Fruit fly (Drosophila melanogaster) whole organism, adult: ENCODE measurements around the gene CG17105.

Source experiments
- CG11617 ChIP-seq: fragments of 200-800 bp; sonication (Bioruptor generic); optimal IDR thresholded peaks from 2 replicates; lab custom pipeline; 2017; ENCODE audit warnings: mild to moderate bottlenecking, missing biosample characterization, missing genetic modification reagents, missing genetic modification characterization
- CG12768 ChIP-seq: fragments of 200-800 bp; sonication (Bioruptor generic); optimal IDR thresholded peaks from 2 replicates; lab custom pipeline; 2017; ENCODE audit warnings: missing biosample characterization, missing genetic modification characterization, mild to moderate bottlenecking, moderate library complexity, missing genetic modification reagents
- CG14711 ChIP-seq: fragments of 200-800 bp; sonication (Bioruptor generic); optimal IDR thresholded peaks from 2 replicates; lab custom pipeline; 2018; ENCODE audit warnings: missing biosample characterization, mild to moderate bottlenecking, missing genetic modification characterization, moderate library complexity
- CG1620 ChIP-seq: fragments of 200-800 bp; sonication (Bioruptor generic); optimal IDR thresholded peaks from 2 replicates; lab custom pipeline; 2016; ENCODE audit warnings: missing biosample characterization, missing genetic modification characterization
- CG33017 ChIP-seq: fragments of 200-800 bp; sonication (Bioruptor generic); optimal IDR thresholded peaks from 2 replicates; lab custom pipeline; 2018; ENCODE audit warnings: missing biosample characterization, mild to moderate bottlenecking, missing genetic modification characterization, moderate library complexity
- CG5204 ChIP-seq: fragments of 200-800 bp; sonication (Bioruptor generic); optimal IDR thresholded peaks from 2 replicates; lab custom pipeline; 2016; ENCODE audit warnings: missing biosample characterization, missing genetic modification characterization
- CG7045 ChIP-seq: fragments of 200-800 bp; sonication (Bioruptor generic); optimal IDR thresholded peaks from 2 replicates; lab custom pipeline; 2017; ENCODE audit warnings: missing biosample characterization, mild to moderate bottlenecking, missing genetic modification characterization
- CG7101 ChIP-seq: fragments of 200-800 bp; sonication (Bioruptor generic); optimal IDR thresholded peaks from 2 replicates; lab custom pipeline; 2018; ENCODE audit warnings: missing biosample characterization, mild to moderate bottlenecking, missing genetic modification characterization, moderate library complexity
- Clk ChIP-seq: fragments of 200-800 bp; sonication (Bioruptor generic); optimal IDR thresholded peaks from 2 replicates; lab custom pipeline; 2017; ENCODE audit warnings: missing biosample characterization, missing genetic modification characterization
- Crg-1 ChIP-seq: fragments of 200-800 bp; sonication (Bioruptor generic); optimal IDR thresholded peaks from 2 replicates; lab custom pipeline; 2016; ENCODE audit warnings: missing biosample characterization, missing genetic modification characterization
- Hr96 ChIP-seq: fragments of 200-800 bp; sonication (Bioruptor generic); optimal IDR thresholded peaks from 2 replicates; lab custom pipeline; 2016; ENCODE audit warnings: missing biosample characterization, missing genetic modification characterization
- Mnt ChIP-seq: fragments of 200-800 bp; sonication (Bioruptor generic); optimal IDR thresholded peaks from 2 replicates; lab custom pipeline; 2016; ENCODE audit warnings: missing biosample characterization, mild to moderate bottlenecking, missing genetic modification characterization
- bab1 ChIP-seq: fragments of 200-800 bp; sonication (Bioruptor generic); optimal IDR thresholded peaks from 3 replicates; lab custom pipeline; 2019; ENCODE audit warnings: missing biosample characterization, mild to moderate bottlenecking, missing genetic modification characterization, moderate library complexity
- cic ChIP-seq: fragments of 200-800 bp; sonication (Bioruptor generic); optimal IDR thresholded peaks from 2 replicates; lab custom pipeline; 2017; ENCODE audit warnings: missing biosample characterization, mild to moderate bottlenecking, missing genetic modification characterization, moderate library complexity
- cnc ChIP-seq, 2 experiments: fragments of >200 bp; optimal IDR thresholded peaks; 2 replicates each; lab custom pipeline; 2017
- kay ChIP-seq: fragments of 200-800 bp; sonication (Bioruptor generic); peaks from one replicate; lab custom pipeline; 2016; ENCODE audit warnings: missing biosample characterization, missing genetic modification characterization, borderline replicate concordance
- ovo ChIP-seq: fragments of 200-800 bp; sonication (Bioruptor generic); optimal IDR thresholded peaks from 2 replicates; lab custom pipeline; 2016; ENCODE audit warnings: missing biosample characterization, missing genetic modification characterization
- pad ChIP-seq: fragments of 200-800 bp; sonication (Bioruptor generic); optimal IDR thresholded peaks from 3 replicates; lab custom pipeline; 2017; ENCODE audit warnings: missing biosample characterization, missing genetic modification characterization, mild to moderate bottlenecking, moderate library complexity, missing genetic modification reagents
- tj ChIP-seq: fragments of 200-800 bp; sonication (Bioruptor generic); optimal IDR thresholded peaks from 3 replicates; lab custom pipeline; 2017; ENCODE audit warnings: missing biosample characterization, mild to moderate bottlenecking, missing genetic modification characterization, moderate library complexity
- toe ChIP-seq: fragments of 200-800 bp; sonication (Bioruptor generic); optimal IDR thresholded peaks from 2 replicates; lab custom pipeline; 2016; ENCODE audit warnings: missing biosample characterization, missing genetic modification characterization

CG17105 gene

DNA sequence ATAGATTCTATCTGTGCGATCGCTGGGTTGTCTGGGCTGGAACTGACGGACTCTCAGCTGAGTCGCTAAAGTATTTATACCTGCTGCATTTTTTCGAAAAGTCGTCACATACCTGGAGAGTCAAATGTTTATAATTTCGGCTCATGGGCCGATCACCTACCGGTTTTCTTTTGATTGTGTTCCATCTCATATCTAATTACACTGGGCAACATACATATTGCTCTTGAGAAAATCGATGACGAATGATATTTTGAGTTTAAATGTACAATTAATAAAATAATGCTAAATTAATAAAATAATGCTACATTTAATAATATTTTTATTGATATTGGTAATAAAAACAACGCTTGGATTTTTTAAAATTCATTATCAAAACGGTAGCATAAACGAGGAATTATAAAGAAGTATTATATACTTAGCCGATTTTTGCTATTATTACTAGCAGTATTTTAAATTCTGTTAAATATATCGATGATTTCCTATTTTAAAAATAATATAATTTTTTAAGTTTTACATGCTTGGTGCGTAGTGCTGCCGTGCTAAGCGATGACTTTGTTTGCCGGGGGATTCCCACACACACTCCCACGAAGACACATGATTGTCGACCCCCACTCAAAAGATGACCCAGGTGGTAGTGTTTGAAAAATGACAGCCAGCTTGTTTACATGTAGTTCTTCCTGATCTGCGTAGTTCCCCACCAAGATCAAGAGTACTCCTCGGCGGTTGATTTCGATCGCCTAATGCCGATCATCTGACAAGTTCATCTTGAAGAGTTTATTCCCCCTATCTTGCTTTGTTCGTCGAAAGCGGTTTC is 8.6 kb downstream of the CG17105 start, which contains the start of gene CG7294:
Gene CG7294 (minus strand): TSS at position 51 of the 814 bp plus-strand sequence.
- TF ChIP-seq CG33017 (tag; lab: Kevin White, UChicago) (no peak), tj (GFP tag; lab: Kevin White, UChicago) (no peak), CG7045 (no peak), kay (GFP tag; lab: Kevin White, UChicago) (no peak), CG7101 (no peak), Crg-1 (GFP tag; lab: Kevin White, UChicago) (no peak), Hr96 (no peak), Clk (no peak), toe (GFP tag; lab: Kevin White, UChicago) (no peak)

DNA sequence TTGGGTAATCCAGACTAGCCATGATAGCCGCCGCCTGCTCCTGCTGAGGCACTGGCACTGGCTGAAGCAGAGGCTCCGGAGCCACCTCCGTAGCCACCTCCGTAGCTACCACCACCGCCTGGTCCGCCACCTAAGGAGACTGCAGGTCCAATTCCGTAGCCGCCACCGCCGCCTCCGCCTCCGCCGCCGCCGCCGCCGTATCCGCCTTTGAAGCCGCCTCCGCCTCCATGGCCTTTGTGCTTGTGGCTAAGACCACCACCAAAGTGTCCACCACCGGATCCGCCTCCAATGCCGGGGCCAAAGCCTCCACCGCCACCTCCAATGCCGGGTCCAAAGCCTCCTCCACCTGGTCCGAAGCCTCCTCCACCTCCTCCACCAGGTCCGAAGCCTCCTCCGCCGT is 12.2 kb downstream of the CG17105 start:
- TF ChIP-seq Hr96 (no peak), kay (GFP tag; lab: Kevin White, UChicago) (no peak), bab1 (GFP tag; lab: Kevin White, UChicago) (no peak), CG33017 (tag; lab: Kevin White, UChicago) (no peak)

DNA sequence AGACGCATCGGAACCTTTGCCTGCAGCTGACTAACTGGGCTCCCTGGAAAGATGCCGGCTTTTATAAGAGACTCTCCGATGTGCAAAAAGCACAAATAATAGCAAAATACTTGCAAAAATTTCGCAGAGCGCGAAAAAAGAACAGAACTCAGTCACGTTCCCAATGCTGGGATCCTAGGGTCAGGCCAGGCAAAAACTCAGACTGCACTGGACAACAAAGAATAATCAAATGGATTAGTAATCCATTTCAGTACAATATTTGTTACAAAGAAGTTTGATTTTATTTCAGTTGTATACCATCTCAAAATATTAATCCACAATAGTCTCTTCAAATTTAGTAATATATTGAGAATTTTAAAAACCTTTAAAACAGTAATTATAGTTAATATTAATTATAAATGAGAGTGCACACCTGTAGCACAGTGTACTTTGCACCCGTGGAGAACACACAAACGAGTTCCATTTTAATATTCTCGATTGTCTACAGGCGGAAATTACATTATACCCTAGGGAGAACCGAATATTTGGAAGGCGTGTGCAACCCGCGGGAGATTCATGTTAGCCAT is 13.3 kb downstream of the CG17105 start, which contains the start of gene CG17108:
Gene CG17108 (minus strand): TSS at position 51 of the 566 bp plus-strand sequence.
- TF ChIP-seq Mnt (GFP tag; lab: Kevin White, UChicago) = no peak
- TF ChIP-seq CG33017 (tag; lab: Kevin White, UChicago) = peak; percentile 78
- TF ChIP-seq Hr96 = no peak
- no peak for TF ChIP-seq CG5204 (GFP tag; lab: Kevin White, UChicago)
- no peak for TF ChIP-seq toe (GFP tag; lab: Kevin White, UChicago)
- TF ChIP-seq CG7101 = peak; percentile 17
- no peak for TF ChIP-seq CG12768 (GFP tag; lab: Kevin White, UChicago)
- no peak for TF ChIP-seq tj (GFP tag; lab: Kevin White, UChicago)
- TF ChIP-seq Crg-1 (GFP tag; lab: Kevin White, UChicago) = no peak
- TF ChIP-seq CG1620 (GFP tag; lab: Kevin White, UChicago) = no peak
- no peak for TF ChIP-seq CG7045
- TF ChIP-seq bab1 (GFP tag; lab: Kevin White, UChicago) = no peak
- TF ChIP-seq ovo = no peak
- no peak for TF ChIP-seq CG11617 (GFP tag; lab: Kevin White, UChicago)
- no peak for TF ChIP-seq cic
- peak; percentile 38 for TF ChIP-seq CG14711 (tag; lab: Kevin White, UChicago)
- TF ChIP-seq Clk = no peak
- peak; percentile 75 for TF ChIP-seq kay (GFP tag; lab: Kevin White, UChicago)
- no peak for TF ChIP-seq pad (GFP tag; lab: Kevin White, UChicago)
- TF ChIP-seq cnc (optimal IDR thresholded peaks at IDR 0.05; lab: Kevin White, UChicago) = no peak

DNA sequence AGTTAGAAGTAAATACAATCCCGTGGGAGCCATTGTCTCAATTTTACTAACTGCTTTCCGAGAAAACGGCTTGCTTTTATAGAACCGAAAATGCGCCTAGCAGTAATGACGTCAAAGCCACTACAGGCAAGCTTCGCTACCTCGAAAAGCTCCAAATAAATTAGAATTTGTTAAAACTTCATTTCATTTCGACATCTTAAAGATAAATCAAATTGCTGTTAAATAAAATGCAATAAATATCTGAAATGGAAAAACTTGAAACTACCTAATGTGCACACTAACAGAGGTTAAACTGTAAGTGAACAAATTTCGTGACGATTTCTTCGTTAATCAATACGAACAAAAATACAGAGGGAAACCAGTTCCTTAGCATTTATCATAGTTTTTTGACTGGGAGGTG is 17.2 kb downstream of the CG17105 start, which contains the start of gene CG7300:
Gene CG7300 (minus strand): TSS at position 52 of the 400 bp plus-strand sequence.
- TF ChIP-seq bab1 (GFP tag; lab: Kevin White, UChicago) (no peak), kay (GFP tag; lab: Kevin White, UChicago) (no peak), Clk (no peak), Crg-1 (GFP tag; lab: Kevin White, UChicago) (no peak), cnc (optimal IDR thresholded peaks at IDR 0.05; lab: Kevin White, UChicago) (no peak)

DNA sequence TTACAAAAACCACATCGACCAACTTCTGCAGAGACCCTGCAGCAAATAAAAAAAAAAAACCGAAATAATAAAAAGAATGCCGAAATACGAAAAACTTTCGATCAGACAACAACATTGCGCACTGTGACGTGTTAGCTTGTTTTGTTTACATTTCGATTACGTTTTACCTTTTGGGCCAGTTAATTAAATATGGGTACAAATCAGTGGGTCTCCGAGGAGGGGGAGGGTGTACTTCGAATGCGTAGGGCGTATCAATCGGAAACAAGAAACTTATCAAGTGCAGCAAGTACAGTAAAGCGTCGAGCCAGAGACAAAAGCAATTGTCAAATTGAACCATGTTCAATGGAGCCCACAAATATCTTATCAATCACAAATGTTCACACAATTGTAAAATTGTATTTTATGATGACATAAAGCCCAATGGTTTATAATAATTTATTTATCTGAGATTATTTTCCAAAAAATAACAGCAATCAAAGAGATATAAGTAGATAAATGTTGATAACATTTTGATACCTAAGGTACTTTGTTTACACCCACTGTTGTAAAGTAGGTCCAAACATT is 20.8 kb downstream of the CG17105 start, which contains the start of gene Lip1:
Gene Lip1 (minus strand): TSS at position 46 of the 564 bp plus-strand sequence.
- no peak for TF ChIP-seq toe (GFP tag; lab: Kevin White, UChicago)

DNA sequence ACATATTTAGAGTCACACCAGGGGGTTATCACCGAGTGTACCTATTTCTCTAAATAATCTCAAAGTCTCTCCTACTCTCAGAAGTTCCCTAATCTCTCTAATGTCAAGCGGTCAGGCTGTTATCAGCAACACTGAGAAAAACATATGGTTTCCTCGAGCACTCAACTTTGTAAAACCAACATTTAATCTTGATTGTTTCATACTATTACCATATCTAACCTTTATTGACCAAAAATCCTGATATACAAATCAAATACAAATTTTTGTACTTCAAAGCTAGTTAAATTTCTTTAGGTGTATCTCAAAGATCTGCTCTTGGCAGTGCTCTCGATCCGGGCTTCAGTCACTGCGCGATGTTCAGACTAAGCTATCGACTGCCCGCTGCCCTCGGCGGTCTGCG is 22.5 kb downstream of the CG17105 start, which contains the start of gene CG6415:
Gene CG6415 (plus strand): TSS at position 341 of the 400 bp plus-strand sequence.
- TF ChIP-seq cnc (optimal IDR thresholded peaks at IDR 0.05; lab: Kevin White, UChicago) = no peak
- TF ChIP-seq bab1 (GFP tag; lab: Kevin White, UChicago) = no peak
- TF ChIP-seq CG33017 (tag; lab: Kevin White, UChicago) = peak; percentile 92
- peak; percentile 10 for TF ChIP-seq Crg-1 (GFP tag; lab: Kevin White, UChicago)
- TF ChIP-seq ovo = no peak
- peak; percentile 59 for TF ChIP-seq pad (GFP tag; lab: Kevin White, UChicago)
- TF ChIP-seq tj (GFP tag; lab: Kevin White, UChicago) = peak; percentile 45
- TF ChIP-seq CG7045 = peak; percentile 78
- peak; percentile 58 for TF ChIP-seq Mnt (GFP tag; lab: Kevin White, UChicago)
- TF ChIP-seq Hr96 = peak; percentile 75
- TF ChIP-seq Clk = peak; percentile 57
- peak; percentile 72 for TF ChIP-seq toe (GFP tag; lab: Kevin White, UChicago)
- TF ChIP-seq CG12768 (GFP tag; lab: Kevin White, UChicago) = peak; percentile 86
- TF ChIP-seq CG5204 (GFP tag; lab: Kevin White, UChicago) = peak; percentile 83
- TF ChIP-seq CG1620 (GFP tag; lab: Kevin White, UChicago) = peak; percentile 7
- peak; percentile 75 for TF ChIP-seq CG14711 (tag; lab: Kevin White, UChicago)
- TF ChIP-seq CG11617 (GFP tag; lab: Kevin White, UChicago) = peak; percentile 70
- TF ChIP-seq kay (GFP tag; lab: Kevin White, UChicago) = no peak
- peak; percentile 89 for TF ChIP-seq CG7101
- peak; percentile 36 for TF ChIP-seq cic
